Fruit fly (Drosophila melanogaster): ENCODE measurements around the gene GAPcenA.

DNA sequence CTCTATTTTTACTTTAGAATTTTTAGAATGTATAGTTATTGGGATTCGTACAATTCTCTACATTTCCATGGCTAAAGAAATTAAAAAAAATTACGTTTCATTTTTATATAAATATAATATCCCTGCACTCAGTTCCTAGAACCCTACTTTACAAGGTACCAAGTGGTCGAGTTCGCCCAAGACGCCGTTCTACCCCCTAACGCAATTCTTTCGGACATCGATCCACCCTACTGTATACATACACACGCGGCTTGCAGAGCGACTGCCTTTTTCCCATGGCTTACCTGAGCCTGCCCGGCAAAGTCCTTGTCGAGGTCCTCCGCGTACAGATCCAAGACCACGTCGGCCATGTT is 31.6 kb upstream of the GAPcenA start:
- TF ChIP-seq CG9139 (GFP tag; optimal IDR thresholded peaks at IDR 0.05) (no peak), Blimp-1 (GFP tag; optimal IDR thresholded peaks at IDR 0.05) (no peak), CG4318 (GFP tag; optimal IDR thresholded peaks at IDR 0.05) (no peak), fd85E (GFP tag; optimal IDR thresholded peaks at IDR 0.05) (no peak), fkh (GFP tag; optimal IDR thresholded peaks at IDR 0.05) (no peak), Hr38 (GFP tag; optimal IDR thresholded peaks at IDR 0.05) (no peak), CG15336 (GFP tag; IDR thresholded peaks at IDR 0.05) (peak; percentile 46; the same call in 1 of the 2 replicates), CG16779 (tag; optimal IDR thresholded peaks at IDR 0.05) (no peak), Sox102F (GFP tag; optimal IDR thresholded peaks at IDR 0.05) (no peak), CG6163 (GFP tag; IDR thresholded peaks at IDR 0.05) (no peak), topi (GFP tag; optimal IDR thresholded peaks at IDR 0.05) (no peak), dac (GFP tag; optimal IDR thresholded peaks at IDR 0.05) (no peak)
